Fruit fly (Drosophila melanogaster) ovary, adult (tissue): ENCODE data around the gene drl.

Experiments
- CG17801 ChIP-seq: fragments of 200-800 bp; optimal IDR thresholded peaks from 2 replicates; lab custom pipeline; 2019; ENCODE audit warnings: missing biosample characterization, mild to moderate bottlenecking, missing genetic modification characterization, moderate library complexity; ENCODE audit not compliant: partially characterized antibody

The drl gene

DNA sequence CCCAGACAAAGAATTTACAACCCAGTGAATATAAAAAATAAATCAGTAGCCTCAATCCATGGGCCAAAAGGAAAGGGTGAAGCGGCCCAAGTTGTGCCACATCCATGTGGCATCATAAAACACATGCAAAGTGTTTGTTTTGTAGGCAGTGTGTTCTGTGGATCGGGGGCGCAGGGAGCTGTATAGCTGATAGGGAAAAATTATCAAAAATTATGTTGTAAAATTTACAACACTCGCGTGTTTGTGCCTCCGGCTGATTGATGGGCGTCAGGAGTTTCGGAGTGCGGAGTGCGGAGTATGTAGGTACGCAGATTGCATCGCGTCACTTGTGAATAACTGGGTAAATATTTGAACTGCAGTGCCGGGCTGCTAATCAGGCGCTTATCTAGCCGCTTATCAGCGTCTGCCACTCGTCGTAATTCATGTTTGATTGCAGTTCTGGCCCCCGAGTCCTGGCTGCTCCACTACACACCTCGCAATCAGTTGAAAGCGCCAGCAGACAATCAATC lies 1.7 kb downstream of the drl start:
- TF ChIP-seq CG17801 = no peak

DNA sequence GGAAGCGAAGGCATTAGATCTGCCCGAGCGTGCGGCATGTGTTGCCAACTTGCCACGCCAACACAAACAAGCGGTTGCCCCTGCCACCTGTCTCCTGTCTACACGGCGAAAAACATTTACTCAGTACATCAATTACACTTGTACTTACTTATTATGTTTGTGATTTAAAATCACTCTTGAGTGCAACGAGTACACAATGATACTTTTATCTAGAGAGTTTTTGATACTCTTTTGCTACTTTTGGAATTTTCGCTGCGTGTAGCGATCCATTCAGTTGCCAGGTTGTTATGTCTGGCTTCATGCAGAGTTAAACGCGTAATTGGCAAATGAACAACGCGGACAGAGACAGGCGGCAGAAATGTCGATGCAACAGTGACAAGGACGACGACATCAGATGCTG lies 3.6 kb downstream of the drl start:
- TF ChIP-seq CG17801 = no peak

DNA sequence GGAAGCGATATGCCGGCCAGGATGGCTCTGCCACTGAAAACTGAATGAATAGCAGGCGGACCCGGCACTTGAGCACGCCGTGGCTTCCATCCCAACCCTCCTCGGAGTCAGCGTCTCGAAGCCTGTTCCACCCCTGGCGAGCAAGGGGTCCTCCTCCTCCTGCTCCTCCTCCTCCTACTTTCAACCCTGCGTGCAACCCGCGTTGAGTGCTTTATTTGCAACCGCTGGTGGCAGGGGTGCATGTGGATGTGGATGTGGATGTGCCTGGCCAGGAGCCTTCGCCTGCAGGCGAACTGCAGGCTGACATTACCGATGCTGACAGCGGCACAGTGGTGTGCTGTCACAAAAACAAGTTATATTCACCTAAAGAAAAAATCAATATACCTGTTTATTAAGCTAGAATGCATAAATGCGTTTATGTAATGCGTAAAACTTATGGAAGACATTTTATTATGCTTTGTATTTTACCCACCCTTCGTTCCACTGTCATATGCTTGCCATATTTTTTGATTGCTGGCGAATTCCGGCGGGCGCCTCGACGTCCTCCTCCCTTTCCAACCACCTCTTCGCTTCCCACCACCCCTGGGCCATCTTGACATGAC lies 6.4 kb downstream of the drl start:
- no peak for TF ChIP-seq CG17801

DNA sequence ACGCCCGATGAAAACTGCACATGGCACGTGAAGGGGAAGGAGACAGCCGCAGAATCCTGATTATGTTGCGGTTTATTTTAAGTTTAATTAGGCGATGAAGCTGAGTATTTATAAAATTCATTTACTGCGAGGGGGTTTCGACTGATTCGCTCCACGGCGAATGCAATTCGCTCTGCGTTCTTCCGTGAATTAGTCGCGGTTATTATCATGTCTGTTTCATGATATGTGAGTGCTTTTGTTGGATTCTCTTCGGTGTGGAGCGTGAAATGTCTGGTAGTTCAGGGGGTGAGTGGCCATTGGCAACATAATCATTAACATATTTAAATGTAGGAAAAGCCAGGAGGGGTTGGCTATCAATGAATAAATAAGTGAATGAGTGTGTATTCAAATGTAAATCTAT lies 8.3 kb downstream of the drl start:
- no peak for TF ChIP-seq CG17801

DNA sequence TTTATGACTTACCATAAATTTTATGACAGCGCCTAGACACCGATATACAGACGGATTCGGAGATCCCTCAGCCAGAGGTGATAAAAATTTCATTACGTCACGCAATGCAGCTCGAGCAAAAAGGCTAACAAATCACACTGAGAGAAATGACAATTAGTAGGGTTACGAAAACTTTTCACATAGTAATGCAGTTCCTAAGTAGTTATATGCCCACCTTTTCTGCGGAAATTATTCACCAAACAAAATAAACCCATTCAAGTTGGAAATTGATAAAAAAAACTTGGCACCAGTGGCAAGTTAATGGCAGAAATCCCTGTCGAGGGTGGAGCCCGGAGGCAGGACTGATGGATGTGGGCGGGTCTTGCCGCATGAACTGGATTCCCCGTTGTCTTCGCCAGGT lies 10.1 kb downstream of the drl start:
- TF ChIP-seq CG17801 = no peak

DNA sequence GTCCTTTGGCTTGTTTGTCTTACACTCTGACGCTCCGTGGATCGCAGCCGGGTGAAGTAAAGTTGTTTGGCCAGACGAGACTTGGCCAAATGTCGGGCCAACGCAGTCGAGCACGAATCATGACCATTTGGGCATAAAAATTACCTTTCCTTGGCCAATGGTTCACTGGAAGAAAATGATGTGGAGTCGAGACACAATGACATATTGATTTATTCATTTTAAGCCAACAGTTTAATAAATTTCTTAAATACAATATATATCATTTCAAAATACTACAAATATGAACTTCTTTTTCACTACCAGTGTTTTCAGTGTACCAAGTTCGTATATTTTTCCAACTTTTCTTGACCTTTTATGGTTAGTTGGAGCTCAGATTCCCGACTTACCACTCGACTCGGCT lies 11.7 kb downstream of the drl start:
- no peak for TF ChIP-seq CG17801

DNA sequence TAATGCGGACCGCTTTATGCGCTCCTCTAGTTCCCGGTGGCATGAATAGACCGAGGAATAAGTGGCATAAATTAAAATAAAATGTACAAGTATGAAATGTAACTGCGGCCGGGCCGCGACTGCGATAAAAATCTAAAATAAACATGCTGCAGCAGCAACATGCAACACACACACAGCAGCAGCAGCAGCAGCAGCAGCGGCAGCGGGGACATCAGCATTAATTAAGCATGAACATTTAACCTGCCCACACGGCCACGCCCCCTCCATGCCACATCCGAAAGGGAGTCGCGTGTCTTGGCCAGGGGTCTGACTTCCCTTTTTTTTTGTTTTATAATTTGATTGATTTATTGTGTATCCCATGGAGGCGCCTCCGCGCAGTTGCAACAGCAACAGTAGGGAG lies 14.4 kb downstream of the drl start:
- TF ChIP-seq CG17801 = no peak

DNA sequence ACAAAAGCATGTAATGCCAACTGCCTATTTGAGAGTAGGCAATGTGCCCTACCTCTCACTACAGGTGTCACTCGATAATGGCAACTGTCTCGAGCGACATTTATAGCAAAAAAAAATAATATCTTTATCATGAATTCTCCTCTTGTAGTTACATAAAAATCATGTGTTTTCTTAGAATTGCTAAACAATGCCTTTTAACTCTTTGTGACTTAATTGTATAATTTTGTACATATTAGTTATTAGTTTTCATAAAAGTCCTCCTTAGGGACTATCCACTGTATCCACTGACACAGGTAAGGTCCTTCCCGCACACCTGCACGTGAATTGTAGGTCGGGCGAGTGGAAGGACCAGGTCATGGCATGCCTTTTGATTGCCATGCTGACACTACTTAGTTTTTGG lies 18.7 kb downstream of the drl start:
- no peak for TF ChIP-seq CG17801

DNA sequence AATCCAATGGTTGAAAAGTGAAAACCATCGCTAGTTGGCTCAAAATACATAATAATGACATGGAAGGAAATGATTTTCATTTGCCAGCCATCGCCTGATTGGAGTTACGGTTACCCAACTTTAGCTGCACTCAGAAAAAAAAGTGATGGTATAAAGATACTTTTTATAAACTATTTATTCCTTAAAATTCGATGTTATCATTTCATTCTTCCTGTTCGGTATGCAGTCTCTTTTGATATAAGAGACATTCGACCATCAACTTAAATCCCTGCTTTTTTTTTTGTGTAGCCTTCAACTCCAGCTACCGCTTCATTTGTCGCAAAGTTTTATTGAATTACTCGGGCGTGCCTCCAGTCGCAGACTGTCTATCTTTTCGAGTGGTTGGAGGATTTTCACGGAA lies 22.3 kb downstream of the drl start:
- no peak for TF ChIP-seq CG17801

DNA sequence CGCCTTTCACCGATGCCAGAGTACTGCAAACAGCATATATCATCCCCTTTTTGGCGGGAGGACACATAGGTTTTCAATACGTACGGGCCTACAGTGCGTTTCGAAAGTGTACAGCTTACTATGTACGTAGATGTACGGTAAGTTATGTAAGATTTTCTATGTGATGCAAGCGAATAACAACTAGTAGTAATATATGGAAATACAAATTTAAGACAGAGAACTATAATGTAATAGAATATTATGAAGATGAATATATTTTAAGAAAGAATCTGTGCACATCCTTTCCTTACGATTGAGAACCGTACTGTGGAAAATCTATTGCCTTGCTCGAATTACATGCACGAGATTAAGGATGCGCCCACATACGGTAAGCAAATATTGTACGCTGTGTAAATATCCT lies 27.8 kb downstream of the drl start:
- TF ChIP-seq CG17801 = no peak

DNA sequence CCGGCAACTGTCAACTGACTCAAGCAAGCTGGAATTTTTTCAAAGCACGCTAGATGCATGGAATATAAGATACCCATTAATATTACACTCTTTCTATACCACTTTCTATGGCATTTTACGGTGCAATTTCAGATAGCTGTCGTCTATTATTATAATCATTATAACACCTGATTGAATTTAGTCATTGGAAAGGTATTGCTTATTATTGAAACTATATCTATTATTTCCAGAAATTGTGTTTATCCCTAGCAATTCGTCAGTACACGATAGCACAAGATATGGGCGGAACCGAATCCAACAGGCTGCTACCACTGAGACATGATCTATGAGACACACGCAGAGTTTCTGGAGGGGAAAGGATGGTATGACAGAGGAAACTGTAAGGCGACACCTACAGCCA lies 29.3 kb downstream of the drl start:
- TF ChIP-seq CG17801 = no peak

DNA sequence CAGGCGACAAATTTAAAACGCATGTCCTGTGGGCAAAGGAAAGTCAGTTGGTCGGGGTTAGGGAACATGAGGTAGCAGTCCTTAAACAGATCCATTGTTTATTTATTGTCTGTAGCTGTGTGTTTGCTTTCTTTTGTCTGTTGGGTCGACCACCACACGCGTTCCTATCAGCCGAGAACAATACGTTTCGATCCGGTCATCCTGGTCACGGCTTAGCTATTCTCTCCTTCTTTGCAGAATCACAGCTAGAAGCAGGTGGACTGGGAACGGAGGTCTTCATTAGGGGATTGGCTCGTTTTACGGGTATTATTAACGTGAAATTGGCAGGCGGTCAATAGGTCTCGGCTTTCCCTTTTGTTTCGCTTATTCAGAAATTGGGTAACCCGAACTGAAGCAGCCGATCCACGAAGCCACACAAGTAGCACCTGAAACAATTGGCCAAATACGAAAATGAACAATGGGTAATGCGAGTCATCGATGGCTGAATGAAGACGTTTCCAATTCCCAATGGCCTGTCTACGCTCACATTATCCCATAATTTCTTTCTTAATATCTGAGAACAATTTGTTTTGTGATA lies 30.0 kb downstream of the drl start:
- no peak for TF ChIP-seq CG17801

DNA sequence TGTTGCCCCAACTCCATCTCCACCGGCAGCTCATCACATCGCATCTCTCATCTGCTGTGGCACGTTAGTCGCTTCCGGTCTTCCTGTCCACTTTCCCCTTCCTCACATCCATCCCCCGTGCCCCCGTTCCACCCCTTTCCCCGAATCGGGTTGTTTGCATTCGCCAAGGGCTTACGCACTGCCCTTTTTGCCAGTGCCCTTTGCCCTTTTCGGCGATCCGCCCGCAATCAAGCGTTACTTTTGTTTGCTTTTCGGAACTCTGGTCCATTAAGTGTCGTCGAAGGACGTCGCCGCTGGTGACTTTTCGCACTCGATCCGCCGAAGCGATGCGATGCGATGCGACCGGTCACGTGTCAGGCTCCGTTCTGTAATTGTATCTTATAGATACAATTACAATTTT lies 32.2 kb downstream of the drl start:
- TF ChIP-seq CG17801 = no peak

DNA sequence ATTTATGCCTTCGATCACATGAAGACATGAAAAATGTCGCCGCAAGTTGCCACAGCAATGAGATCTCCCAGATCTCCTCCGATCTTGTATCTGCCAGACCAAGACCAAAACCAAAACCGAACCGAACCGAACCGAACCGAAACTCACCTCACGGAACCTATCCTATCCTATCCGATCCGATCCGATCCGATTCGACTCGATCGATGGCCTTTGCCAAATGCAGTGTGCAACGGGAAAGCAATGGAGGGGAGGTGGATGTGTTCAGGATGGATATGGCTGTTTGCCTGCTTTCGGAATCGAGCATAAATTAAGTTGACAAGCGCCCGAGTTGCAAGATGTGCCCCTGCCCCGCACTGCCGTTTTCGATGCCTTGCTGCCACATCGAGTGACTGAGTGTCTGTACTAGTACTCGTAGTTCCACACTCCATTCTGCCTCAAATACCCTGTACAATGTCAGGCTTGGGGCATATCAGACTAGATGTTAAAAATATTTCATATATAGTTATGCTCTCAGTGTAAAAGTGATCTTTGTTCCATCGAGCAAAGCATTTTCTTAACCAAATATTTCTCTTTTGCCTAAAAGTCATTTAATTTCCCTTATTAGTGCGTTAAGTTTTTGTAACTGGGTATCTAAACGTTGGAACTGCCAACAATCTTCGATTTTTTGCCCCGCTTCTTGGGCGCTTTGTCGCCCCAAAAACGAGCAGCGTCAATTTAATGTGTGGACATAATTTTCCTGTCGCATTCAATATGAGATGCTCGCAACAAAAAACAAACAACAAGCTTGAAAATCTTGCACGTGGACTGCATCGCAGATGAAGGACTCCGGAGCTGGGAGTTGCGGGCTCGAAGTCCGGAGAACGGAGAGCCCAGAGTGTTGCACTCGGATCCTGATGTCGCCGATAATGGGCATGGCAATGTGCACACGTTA lies 36.1 kb downstream of the drl start:
- no peak for TF ChIP-seq CG17801

DNA sequence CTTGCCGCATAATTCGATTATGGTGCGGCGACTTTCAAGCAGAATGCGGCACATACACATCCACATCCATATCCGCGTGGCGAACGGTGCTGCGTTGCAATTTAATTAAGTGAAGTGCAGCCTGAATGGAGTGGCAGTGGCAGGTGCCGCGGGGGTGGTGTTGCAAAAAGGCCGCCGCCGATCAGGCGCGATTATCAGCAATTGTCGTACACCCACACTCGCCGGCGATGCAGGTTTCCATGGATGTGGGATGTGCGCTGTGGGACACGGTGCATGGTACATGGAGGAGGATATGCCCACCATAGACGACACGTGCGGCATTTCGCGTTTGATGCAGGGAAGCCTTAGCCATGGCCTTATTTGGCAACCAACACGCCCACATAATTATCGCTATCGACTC lies 37.5 kb downstream of the drl start:
- no peak for TF ChIP-seq CG17801

DNA sequence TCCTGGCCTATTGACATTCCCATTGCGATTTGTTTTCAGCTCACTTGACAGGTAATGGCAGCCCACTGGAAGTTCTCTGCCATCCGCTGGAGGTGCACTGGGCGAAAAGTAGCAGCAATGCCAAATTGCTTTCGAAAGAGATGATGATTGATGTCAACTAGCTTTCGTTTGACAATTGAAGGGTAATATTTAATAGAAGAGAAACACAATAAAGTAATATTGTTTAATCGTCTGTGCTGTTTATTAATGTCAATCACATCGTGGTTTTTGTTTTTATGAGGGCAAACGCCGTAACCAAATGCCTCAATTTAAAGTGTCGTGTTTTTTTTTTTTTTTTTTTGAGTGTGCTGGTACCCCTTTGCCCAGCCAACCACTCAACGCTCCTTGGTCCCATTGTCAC lies 38.9 kb downstream of the drl start:
- TF ChIP-seq CG17801 = no peak

DNA sequence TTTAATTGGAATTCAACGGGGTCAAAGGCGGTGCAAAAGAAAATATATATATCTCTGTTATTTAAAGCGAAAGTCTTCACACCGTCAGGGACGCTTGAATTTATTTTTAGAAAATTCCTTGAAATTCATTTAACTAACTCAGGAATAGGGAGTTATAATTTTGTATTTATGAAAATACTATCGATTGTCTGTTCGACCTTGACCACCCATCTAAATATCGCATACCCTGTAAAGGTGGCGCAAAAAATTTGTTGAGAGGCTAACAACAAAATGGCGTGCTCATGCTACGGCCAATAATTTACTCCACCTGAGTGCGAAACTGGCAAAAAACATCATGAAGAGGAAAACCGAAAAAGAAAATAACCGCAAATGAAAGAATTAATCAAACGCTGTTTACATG lies 40.4 kb downstream of the drl start:
- no peak for TF ChIP-seq CG17801

DNA sequence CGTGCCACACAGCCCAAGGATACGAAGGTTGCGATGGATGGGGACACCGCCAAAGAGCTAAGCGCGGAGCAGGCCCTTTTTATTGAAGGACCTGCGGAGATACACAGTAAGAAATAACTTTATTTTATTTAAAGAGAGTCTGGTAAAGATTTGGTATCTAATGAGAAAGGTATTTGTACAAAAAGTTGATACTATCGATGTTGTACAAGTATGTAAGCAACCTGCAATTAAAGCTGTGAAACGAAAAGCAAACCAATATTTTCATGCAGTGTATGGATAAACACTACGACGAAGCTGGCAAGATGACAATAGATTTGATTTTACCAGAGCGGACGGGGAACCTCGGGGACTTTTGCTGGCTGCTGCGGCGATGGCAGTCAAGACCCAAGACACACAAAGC lies 43.2 kb downstream of the drl start:
- TF ChIP-seq CG17801 = no peak
